Fruit fly (Drosophila melanogaster): ENCODE results near the gene Rga.

The Rga gene

DNA sequence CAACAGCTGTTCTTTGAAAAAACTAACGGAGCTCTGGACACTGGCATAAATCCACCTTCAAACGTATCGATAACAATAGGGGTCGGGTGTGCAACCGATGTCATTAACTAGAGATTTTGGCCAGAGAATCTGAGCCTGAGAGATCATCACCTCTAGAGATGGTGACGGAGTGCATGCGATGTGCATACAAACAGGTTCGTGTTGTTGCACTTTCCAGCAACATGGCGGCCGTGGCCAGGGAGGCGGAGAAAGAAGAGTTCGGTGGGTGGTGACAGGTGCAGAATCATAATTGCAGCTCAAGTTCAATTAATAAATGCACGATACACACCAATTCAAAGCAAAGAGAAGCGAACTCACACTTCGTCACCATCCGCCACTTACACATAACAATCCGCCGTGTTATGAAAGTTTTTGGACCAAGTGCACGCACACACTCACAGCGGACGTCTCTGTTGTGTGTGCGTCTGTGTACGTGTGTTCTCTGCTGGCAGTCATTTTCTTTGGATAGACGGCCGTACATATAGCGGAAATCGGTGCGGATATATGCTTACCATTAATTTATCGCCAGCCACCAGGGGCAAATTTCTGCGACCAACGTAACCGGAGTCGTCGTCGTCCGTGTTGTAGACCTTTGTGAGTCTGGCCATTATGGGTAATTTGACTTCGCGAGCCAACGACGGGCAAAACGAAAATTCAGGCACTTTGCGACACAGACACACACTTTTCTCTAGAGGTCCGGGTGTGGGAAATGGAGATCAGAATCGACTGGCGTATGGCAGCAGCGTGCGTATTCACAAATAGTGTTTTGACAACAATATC, 46.3 kb upstream of the Rga start (continued):
- TF ChIP-seq ERR (GFP tag; optimal IDR thresholded peaks at IDR 0.05) (peak; percentile 1), CG1024 (GFP tag; IDR thresholded peaks at IDR 0.05) (no peak), slbo (GFP tag; IDR thresholded peaks at IDR 0.05) (peak; percentile 35; the same call in 1 of the 2 replicates), chn (GFP tag; optimal IDR thresholded peaks at IDR 0.05) (no peak), MESR4 (GFP tag; optimal IDR thresholded peaks at IDR 0.05) (peak; percentile 84), Sox102F (GFP tag; optimal IDR thresholded peaks at IDR 0.05) (no peak), ATbp (GFP tag; optimal IDR thresholded peaks at IDR 0.05) (no peak), nom (GFP tag; optimal IDR thresholded peaks at IDR 0.05) (peak; percentile 4), ara (GFP tag; IDR thresholded peaks at IDR 0.05) (no peak), Ets65A (GFP tag) (peak; percentile 81), lbe (GFP tag; optimal IDR thresholded peaks at IDR 0.05) (no peak), CG10366 (GFP tag; IDR thresholded peaks at IDR 0.05) (no peak), btn (GFP tag; optimal IDR thresholded peaks at IDR 0.05) (no peak), CG16813 (GFP tag; IDR thresholded peaks at IDR 0.05; ENCODE audit: partially characterized antibody) (peak; percentile 39; the same call in 1 of the 3 replicates), CG12299 (tag; optimal IDR thresholded peaks at IDR 0.05) (no peak), CG4424 (GFP tag; optimal IDR thresholded peaks at IDR 0.05) (no peak), CG34422 (GFP tag; IDR thresholded peaks at IDR 0.05) (peak; percentile 20; the same call in 1 of the 3 replicates), Hmr (GFP tag; optimal IDR thresholded peaks at IDR 0.05) (no peak), nau (GFP tag; optimal IDR thresholded peaks at IDR 0.05) (no peak), bcd (GFP tag; optimal IDR thresholded peaks at IDR 0.05) (no peak), CG12744 (GFP tag; optimal IDR thresholded peaks at IDR 0.05) (no peak), CG34376 (GFP tag; optimal IDR thresholded peaks at IDR 0.05) (peak; percentile 70), Ada2b (GFP tag; IDR thresholded peaks at IDR 0.05) (no peak; the same call in 1 of the 2 replicates), HLH4C (GFP tag; IDR thresholded peaks at IDR 0.05; ENCODE audit: partially characterized antibody) (no peak), HLH54F (GFP tag; optimal IDR thresholded peaks at IDR 0.05) (no peak), vnd (GFP tag; IDR thresholded peaks at IDR 0.05; ENCODE audit: partially characterized antibody) (no peak), sisA (GFP tag; IDR thresholded peaks at IDR 0.05) (0 out of 2 replicates have a peak, but pooled peaks have one; percentile 25), CG9609 (GFP tag; optimal IDR thresholded peaks at IDR 0.05) (no peak), br (optimal IDR thresholded peaks at IDR 0.05) (no peak), maf-S (GFP tag; optimal IDR thresholded peaks at IDR 0.05) (no peak), sna (GFP tag; IDR thresholded peaks at IDR 0.05; ENCODE audit: partially characterized antibody) (peak; percentile 40; the same call in 1 of the 2 replicates), pros (GFP tag; optimal IDR thresholded peaks at IDR 0.05) (no peak), CG18011 (GFP tag; optimal IDR thresholded peaks at IDR 0.05) (peak; percentile 2), PHDP (tag; optimal IDR thresholded peaks at IDR 0.05) (no peak), CG9797 (GFP tag; optimal IDR thresholded peaks at IDR 0.05) (no peak), Eip74EF (GFP tag; optimal IDR thresholded peaks at IDR 0.05) (peak in 1 of 2 experiments; percentile 15), klu (GFP tag; IDR thresholded peaks at IDR 0.05) (no peak), TFAM (GFP tag; optimal IDR thresholded peaks at IDR 0.05) (no peak), fru (optimal IDR thresholded peaks at IDR 0.05) (no peak), crp (GFP tag; optimal IDR thresholded peaks at IDR 0.05) (peak in 1 of 2 experiments; percentile 20), CG8290 (GFP tag; optimal IDR thresholded peaks at IDR 0.05) (no peak), CG8290 (tag; optimal IDR thresholded peaks at IDR 0.05) (peak in 1 of 2 experiments; percentile 30), crol (GFP tag; IDR thresholded peaks at IDR 0.05) (0 out of 2 replicates have a peak, but pooled peaks have one; percentile 21), ken (GFP tag; IDR thresholded peaks at IDR 0.05) (0 out of 3 replicates have a peak, but pooled peaks have one; percentile 10), Sry-δ (GFP tag; optimal IDR thresholded peaks at IDR 0.05) (peak; percentile 78), CG6813 (GFP tag; optimal IDR thresholded peaks at IDR 0.05) (no peak), CG13296 (GFP tag; optimal IDR thresholded peaks at IDR 0.05) (peak; percentile 12)

Data from whole organism, embryonic.